Worm (Caenorhabditis elegans): ENCODE data around the gene spe-6.

The spe-6 gene

ce11 chrIII:11463726-11464125 lies 41.6 kb upstream of the spe-6 start (continued):
- TF ChIP-seq F37D6.2 (tag; optimal IDR thresholded peaks at IDR 0.05): no peak
- TF ChIP-seq Y75B8A.6 (GFP tag; IDR thresholded peaks at IDR 0.05): 0 out of 2 replicates have a peak, but pooled peaks have one; percentile 5
- peak; percentile 75 for TF ChIP-seq hlh-30 (tag; optimal IDR thresholded peaks at IDR 0.05; ENCODE audit: insufficient read depth)
- TF ChIP-seq F44E2.7 (GFP tag; IDR thresholded peaks at IDR 0.05): no peak
- TF ChIP-seq arid-1 (GFP tag; conservative IDR thresholded peaks at IDR 0.05): peak; percentile 20; the same call in 1 of the 2 replicates
- peak; percentile 71 for TF ChIP-seq nhr-102 (tag; optimal IDR thresholded peaks at IDR 0.05)
- no peak for TF ChIP-seq ctbp-1 (GFP tag; IDR thresholded peaks at IDR 0.05)
- peak; percentile 87 for TF ChIP-seq hlh-11 (tag; optimal IDR thresholded peaks at IDR 0.05)
- no peak for TF ChIP-seq aly-2 (tag; optimal IDR thresholded peaks at IDR 0.05)
- peak; percentile 63; the same call in 1 of the 2 replicates for TF ChIP-seq egl-43 (GFP tag; IDR thresholded peaks at IDR 0.05)
- peak in 1 of 2 experiments; percentile 25 for TF ChIP-seq hif-1 (tag; optimal IDR thresholded peaks at IDR 0.05)
- 0 out of 2 replicates have a peak, but pooled peaks have one; percentile 17 for TF ChIP-seq ZK337.2 (GFP tag; IDR thresholded peaks at IDR 0.05)
- TF ChIP-seq zfp-2 (tag; optimal IDR thresholded peaks at IDR 0.05): no peak
- peak; percentile 5 to 50 for TF ChIP-seq lsy-2 (tag; optimal IDR thresholded peaks at IDR 0.05)
- TF ChIP-seq ces-1 (GFP tag; optimal IDR thresholded peaks at IDR 0.05): no peak
- peak; percentile 3 for TF ChIP-seq ama-1 (optimal IDR thresholded peaks at IDR 0.05)
- no peak for TF ChIP-seq madf-9 (GFP tag; conservative IDR thresholded peaks at IDR 0.05)
- no peak for TF ChIP-seq nhr-237 (tag; optimal IDR thresholded peaks at IDR 0.05)
- TF ChIP-seq unc-39 (tag; optimal IDR thresholded peaks at IDR 0.05): no peak
- peak; percentile 78; the same call in 1 of the 2 replicates for TF ChIP-seq zfp-3 (GFP tag; conservative IDR thresholded peaks at IDR 0.05)
- no peak for TF ChIP-seq duxl-1 (tag; optimal IDR thresholded peaks at IDR 0.05; ENCODE audit: poor library complexity)
- no peak for TF ChIP-seq Y48G9A.11 (GFP tag; IDR thresholded peaks at IDR 0.05)
- no peak for TF ChIP-seq sdz-12 (GFP tag; optimal IDR thresholded peaks at IDR 0.05)
- TF ChIP-seq mxl-3 (GFP tag; optimal IDR thresholded peaks at IDR 0.05): peak; percentile 73
- TF ChIP-seq lin-38 (GFP tag; IDR thresholded peaks at IDR 0.05): peak; percentile 60
- TF ChIP-seq dmd-8 (GFP tag; IDR thresholded peaks at IDR 0.05): no peak
- no peak for TF ChIP-seq Y105C5A.15 (GFP tag; IDR thresholded peaks at IDR 0.05)
- peak; percentile 65 for TF ChIP-seq T26A8.4 (GFP tag; IDR thresholded peaks at IDR 0.05)
- TF ChIP-seq lin-39 (tag; optimal IDR thresholded peaks at IDR 0.05): no peak
- peak; percentile 65 for TF ChIP-seq nhr-77 (tag; optimal IDR thresholded peaks at IDR 0.05)
- TF ChIP-seq snpc-1.2 (GFP tag; IDR thresholded peaks at IDR 0.05): no peak
- peak in 1 of 2 experiments; percentile 41 for TF ChIP-seq mdl-1 (tag; optimal IDR thresholded peaks at IDR 0.05)
- peak; percentile 20 for TF ChIP-seq rbr-2 (tag; optimal IDR thresholded peaks at IDR 0.05)
- peak; percentile 66; the same call in 1 of the 2 replicates for TF ChIP-seq mdt-29 (GFP tag; IDR thresholded peaks at IDR 0.05)
- no peak for TF ChIP-seq saeg-2 (GFP tag; IDR thresholded peaks at IDR 0.05)
- no peak for TF ChIP-seq daf-16 (GFP tag; optimal IDR thresholded peaks at IDR 0.05)
- TF ChIP-seq daf-16 (tag; optimal IDR thresholded peaks at IDR 0.05): peak; percentile 39
- no peak for TF ChIP-seq tag-97 (GFP tag; IDR thresholded peaks at IDR 0.05)
- TF ChIP-seq vab-7 (GFP tag; IDR thresholded peaks at IDR 0.05): peak; percentile 62

- TF ChIP-seq zag-1 (tag; optimal IDR thresholded peaks at IDR 0.05) (no peak), daf-16 (GFP tag; optimal IDR thresholded peaks at IDR 0.05) (no peak), daf-16 (tag; optimal IDR thresholded peaks at IDR 0.05) (peak; percentile 44), php-3 (GFP tag; IDR thresholded peaks at IDR 0.05) (0 out of 2 replicates have a peak, but pooled peaks have one; percentile 29), F26F4.8 (GFP tag; conservative IDR thresholded peaks at IDR 0.05) (no peak), dve-1 (tag; optimal IDR thresholded peaks at IDR 0.05; ENCODE audit: insufficient read depth) (peak; percentile 51), aha-1 (tag) (peak; percentile 80), dmd-6 (GFP tag; IDR thresholded peaks at IDR 0.05) (peak; percentile 57), nhr-28 (tag; optimal IDR thresholded peaks at IDR 0.05) (peak; percentile 50), pha-4 (GFP tag; IDR thresholded peaks at IDR 0.05) (peak; percentile 32; the same call in 1 of the 2 replicates), pha-4 (tag; optimal IDR thresholded peaks at IDR 0.05) (no peak), pqm-1 (tag; optimal IDR thresholded peaks at IDR 0.05) (peak; percentile 53), lin-13 (GFP tag; optimal IDR thresholded peaks at IDR 0.05) (peak; percentile 18), ceh-82 (tag; optimal IDR thresholded peaks at IDR 0.05) (no peak), hlh-11 (tag; optimal IDR thresholded peaks at IDR 0.05) (peak; percentile 57), lin-38 (GFP tag; IDR thresholded peaks at IDR 0.05) (0 out of 2 replicates have a peak, but pooled peaks have one; percentile 9), hmg-1.1 (GFP tag; IDR thresholded peaks at IDR 0.05) (no peak)
Measured at ce11 chrIII:11465394-11465948, 39.8 kb upstream of the spe-6 start.
